Fruit fly (Drosophila melanogaster) whole organism, prepupa: ENCODE data around the gene CG34260.

ENCODE experiments used
- Blimp-1 ChIP-seq: fragments of 200-800 bp; sonication (Bioruptor generic); optimal IDR thresholded peaks from 3 replicates; lab custom pipeline; 2017; ENCODE audit warnings: missing biosample characterization, missing genetic modification characterization, mild to moderate bottlenecking, moderate library complexity, missing genetic modification reagents
- CG10669 ChIP-seq: fragments of 200-800 bp; sonication (Bioruptor generic); optimal IDR thresholded peaks from 3 replicates; lab custom pipeline; 2018; ENCODE audit warnings: missing biosample characterization, mild to moderate bottlenecking, missing genetic modification characterization, moderate library complexity
- CG11294 ChIP-seq: fragments of 200-800 bp; sonication (Bioruptor generic); IDR thresholded peaks from 2 replicates; pipeline ENCODE4 v1.3.6; 2022; ENCODE audit warnings: missing biosample characterization, missing genetic modification characterization
- CG11762 ChIP-seq: fragments of 200-800 bp; sonication (Bioruptor generic); optimal IDR thresholded peaks from 3 replicates; lab custom pipeline; 2016; ENCODE audit warnings: missing biosample characterization, missing genetic modification characterization; ENCODE audit not compliant: insufficient read depth
- CG15336 ChIP-seq: fragments of 200-800 bp; sonication (Bioruptor generic); IDR thresholded peaks from 2 replicates; pipeline ENCODE4 v1.3.6; 2022; ENCODE audit warnings: missing biosample characterization, missing genetic modification characterization
- CG1621 ChIP-seq: fragments of 200-800 bp; sonication (Bioruptor generic); optimal IDR thresholded peaks from 3 replicates; lab custom pipeline; 2018; ENCODE audit warnings: missing biosample characterization, mild to moderate bottlenecking, missing genetic modification characterization
- CG16779 ChIP-seq: fragments of 200-800 bp; sonication (Bioruptor generic); optimal IDR thresholded peaks from 3 replicates; lab custom pipeline; 2017; ENCODE audit warnings: missing biosample characterization, mild to moderate bottlenecking, missing genetic modification characterization
- CG3032 ChIP-seq: fragments of 200-800 bp; optimal IDR thresholded peaks from 2 replicates; lab custom pipeline; 2019; ENCODE audit warnings: missing biosample characterization, mild to moderate bottlenecking, missing genetic modification characterization, moderate library complexity
- CG31627 ChIP-seq: fragments of 200-800 bp; sonication (Bioruptor generic); optimal IDR thresholded peaks from 3 replicates; lab custom pipeline; 2016; ENCODE audit warnings: missing biosample characterization, missing genetic modification characterization
- CG32006 ChIP-seq: fragments of 200-800 bp; sonication (Bioruptor generic); optimal IDR thresholded peaks from 3 replicates; lab custom pipeline; 2017; ENCODE audit warnings: missing biosample characterization, mild to moderate bottlenecking, missing genetic modification characterization
- CG6163 ChIP-seq: fragments of 200-800 bp; sonication (Bioruptor generic); IDR thresholded peaks from 3 replicates; pipeline ENCODE4 v1.3.6; 2022; ENCODE audit warnings: missing biosample characterization, missing genetic modification characterization
- CG6276 ChIP-seq: fragments of 200-800 bp; sonication (Bioruptor generic); optimal IDR thresholded peaks from 2 replicates; lab custom pipeline; 2017; ENCODE audit warnings: missing biosample characterization, mild to moderate bottlenecking, missing genetic modification characterization
- CG6792 ChIP-seq: fragments of 200-800 bp; sonication (Bioruptor generic); optimal IDR thresholded peaks from 3 replicates; lab custom pipeline; 2016; ENCODE audit warnings: missing biosample characterization, missing genetic modification characterization
- CG6808 ChIP-seq: fragments of 200-800 bp; sonication (Bioruptor generic); optimal IDR thresholded peaks from 3 replicates; lab custom pipeline; 2017; ENCODE audit warnings: missing biosample characterization, missing genetic modification characterization, mild to moderate bottlenecking, moderate library complexity, missing genetic modification reagents
- CG7368 ChIP-seq: fragments of 200-800 bp; sonication (Bioruptor generic); optimal IDR thresholded peaks from 3 replicates; lab custom pipeline; 2016; ENCODE audit warnings: missing biosample characterization, missing genetic modification characterization
- CG8119 ChIP-seq: fragments of 200-800 bp; sonication (Bioruptor generic); IDR thresholded peaks from 3 replicates; pipeline ENCODE4 v1.3.6; 2022; ENCODE audit warnings: missing biosample characterization, missing genetic modification characterization
- CG8632 ChIP-seq: fragments of 200-800 bp; sonication (Bioruptor generic); optimal IDR thresholded peaks from 3 replicates; lab custom pipeline; 2016; ENCODE audit warnings: missing biosample characterization, missing genetic modification characterization
- CG9139 ChIP-seq: fragments of 200-800 bp; sonication (Bioruptor generic); optimal IDR thresholded peaks from 3 replicates; lab custom pipeline; 2017; ENCODE audit warnings: missing biosample characterization, mild to moderate bottlenecking, missing genetic modification characterization
- Eip78C ChIP-seq: fragments of 200-800 bp; sonication (Bioruptor generic); peaks from one replicate; lab custom pipeline; 2016; ENCODE audit warnings: missing biosample characterization, missing genetic modification characterization
- Eip93F ChIP-seq: fragments of 200-800 bp; sonication (Bioruptor generic); optimal IDR thresholded peaks from 2 replicates; lab custom pipeline; 2016; ENCODE audit warnings: missing biosample characterization, mild to moderate bottlenecking, missing genetic modification characterization
- Ets21C ChIP-seq: fragments of 200-800 bp; sonication (Bioruptor generic); optimal IDR thresholded peaks from 3 replicates; lab custom pipeline; 2016; ENCODE audit warnings: missing biosample characterization, missing genetic modification characterization
- Ets96B ChIP-seq: fragments of 200-800 bp; optimal IDR thresholded peaks from 2 replicates; lab custom pipeline; 2019; ENCODE audit warnings: missing biosample characterization, mild to moderate bottlenecking, missing genetic modification characterization, moderate library complexity
- Gug ChIP-seq: fragments of 200-800 bp; sonication (Bioruptor generic); IDR thresholded peaks from 2 replicates; pipeline ENCODE4 v1.3.6; 2022; ENCODE audit warnings: missing biosample characterization, missing genetic modification characterization
- Hr4 ChIP-seq: fragments of 200-800 bp; sonication (Bioruptor generic); optimal IDR thresholded peaks from 3 replicates; lab custom pipeline; 2016; ENCODE audit warnings: missing biosample characterization, missing genetic modification characterization
- Met ChIP-seq: fragments of 200-800 bp; sonication (Bioruptor generic); optimal IDR thresholded peaks from 3 replicates; lab custom pipeline; 2016; ENCODE audit warnings: missing biosample characterization, missing genetic modification characterization
- OdsH ChIP-seq: fragments of 200-800 bp; sonication (Bioruptor generic); optimal IDR thresholded peaks from 3 replicates; lab custom pipeline; 2016; ENCODE audit warnings: missing biosample characterization, missing genetic modification characterization
- Sox14 ChIP-seq: fragments of 200-800 bp; sonication (Bioruptor generic); optimal IDR thresholded peaks from 3 replicates; lab custom pipeline; 2016; ENCODE audit warnings: missing biosample characterization, missing genetic modification characterization
- Sox15 ChIP-seq: fragments of 200-800 bp; sonication (Bioruptor generic); optimal IDR thresholded peaks from 3 replicates; lab custom pipeline; 2016; ENCODE audit warnings: missing biosample characterization, missing genetic modification characterization
- achi ChIP-seq: fragments of 200-800 bp; sonication (Bioruptor generic); optimal IDR thresholded peaks from 3 replicates; lab custom pipeline; 2016; ENCODE audit warnings: missing biosample characterization, missing genetic modification characterization
- cyc ChIP-seq: fragments of 200-800 bp; sonication (Bioruptor generic); optimal IDR thresholded peaks from 3 replicates; lab custom pipeline; 2016; ENCODE audit warnings: missing biosample characterization, missing genetic modification characterization
- dsx ChIP-seq: fragments of 200-800 bp; optimal IDR thresholded peaks from 3 replicates; lab custom pipeline; 2019; ENCODE audit warnings: missing biosample characterization, mild to moderate bottlenecking, missing genetic modification characterization, moderate library complexity; ENCODE audit not compliant: poor library complexity, severe bottlenecking
- eg ChIP-seq: fragments of 200-800 bp; sonication (Bioruptor generic); IDR thresholded peaks from 3 replicates; pipeline ENCODE4 v1.3.6; 2022; ENCODE audit warnings: missing biosample characterization, missing genetic modification characterization
- esn ChIP-seq: fragments of 200-800 bp; sonication (Bioruptor generic); optimal IDR thresholded peaks from 2 replicates; lab custom pipeline; 2016; ENCODE audit warnings: missing biosample characterization, mild to moderate bottlenecking, missing genetic modification characterization, moderate library complexity
- fkh ChIP-seq: fragments of 200-800 bp; sonication (Bioruptor generic); optimal IDR thresholded peaks from 3 replicates; lab custom pipeline; 2017; ENCODE audit warnings: missing biosample characterization, mild to moderate bottlenecking, missing genetic modification characterization, moderate library complexity
- lz ChIP-seq: fragments of 200-800 bp; sonication (Bioruptor generic); optimal IDR thresholded peaks from 3 replicates; lab custom pipeline; 2016; ENCODE audit warnings: missing biosample characterization, missing genetic modification characterization
- salr ChIP-seq, 2 experiments: fragments of 200-800 bp; sonication (Bioruptor generic); optimal IDR thresholded peaks; 3 replicates each; lab custom pipeline; 2016 to 2018; ENCODE audit warnings: missing biosample characterization in 2 of 2, missing genetic modification characterization in 2 of 2, mild to moderate bottlenecking in 1 of 2
- ss ChIP-seq, 2 experiments: fragments of 200-800 bp; sonication (Bioruptor generic); optimal IDR thresholded peaks; 2 replicates in 1 of 2; 3 replicates in 1 of 2; lab custom pipeline; 2017 to 2018; ENCODE audit warnings: mild to moderate bottlenecking in 2 of 2, missing biosample characterization in 2 of 2, missing genetic modification characterization in 2 of 2, moderate library complexity in 1 of 2
- svp ChIP-seq: fragments of 200-800 bp; sonication (Bioruptor generic); peaks from one replicate; lab custom pipeline; 2016; ENCODE audit warnings: missing biosample characterization, missing genetic modification characterization

CG34260 gene

DNA sequence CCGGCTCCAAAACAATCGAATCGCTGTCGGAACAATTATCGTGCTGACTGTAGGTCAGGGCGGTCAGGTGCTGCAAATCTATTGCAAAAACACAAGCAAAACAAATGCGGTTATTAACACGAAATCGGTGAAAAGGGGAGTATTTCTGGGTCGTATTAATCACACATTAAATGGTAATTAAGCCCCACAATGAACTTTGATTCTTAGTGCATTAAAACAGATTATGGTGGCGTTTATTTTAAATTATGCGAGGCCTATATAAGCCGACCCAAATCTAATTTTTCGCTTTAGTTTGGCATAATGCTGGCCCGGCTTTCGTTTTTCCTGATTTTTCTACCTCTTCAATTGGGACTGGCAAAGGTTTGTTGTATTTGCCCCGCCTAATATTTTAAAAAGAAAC, at the start of gene CG34260:
TSS of gene CG34260 (plus strand) at position 301 of the 400 bp plus-strand sequence.
- no peak for TF ChIP-seq Blimp-1
- TF ChIP-seq, all 60 proteins: peak for 0

DNA sequence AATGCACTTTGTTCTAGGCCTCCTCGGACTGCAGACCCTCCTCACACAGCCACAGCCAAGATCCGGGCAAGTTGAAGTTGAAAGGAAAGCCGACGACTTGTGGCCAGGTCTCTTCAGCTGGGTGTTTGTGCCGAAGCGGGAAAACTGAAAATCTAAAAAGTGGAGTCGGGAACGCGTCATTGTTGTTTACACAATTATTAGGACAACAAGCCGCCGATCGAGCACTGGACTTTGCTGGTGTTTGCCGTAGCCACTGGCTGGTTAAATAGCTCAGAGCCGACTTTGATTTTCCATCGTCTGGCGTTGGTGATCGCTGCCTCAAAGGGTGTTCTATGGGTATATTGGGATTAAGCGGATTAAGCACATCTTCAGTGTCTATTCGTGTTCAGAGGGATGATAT, 46.5 kb upstream of the CG34260 start:
- TF ChIP-seq fkh (GFP tag; lab: Kevin White, UChicago) (peak; percentile 61), Eip93F (GFP tag; lab: Kevin White, UChicago) (no peak)

DNA sequence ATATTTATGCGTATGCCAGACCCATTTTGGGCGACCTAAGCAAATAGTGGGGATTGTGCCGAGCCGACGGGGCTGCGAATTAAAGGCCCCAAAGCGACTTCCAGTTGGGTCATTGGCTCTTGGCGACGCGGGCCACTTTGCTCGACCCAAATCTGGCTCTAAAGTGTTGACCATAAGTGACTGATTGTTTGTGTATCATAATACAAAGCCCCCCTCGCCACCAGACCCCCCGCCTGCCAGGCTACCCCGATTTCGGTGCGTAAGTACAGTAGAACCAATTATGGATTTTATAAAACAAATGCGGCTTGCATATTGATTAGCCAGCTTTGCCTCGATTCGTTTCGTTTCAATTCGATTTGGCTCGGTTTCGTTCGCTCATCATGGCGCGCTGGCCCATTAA, 42.2 kb upstream of the CG34260 start:
- TF ChIP-seq CG10669 (GFP tag; lab: Kevin White, UChicago) (no peak), lz (no peak), cyc (GFP tag; lab: Kevin White, UChicago) (no peak), eg (GFP tag; lab: Robert Waterston, UW) (no peak), CG8119 (GFP tag; lab: Robert Waterston, UW) (no peak), CG8632 (GFP tag; lab: Kevin White, UChicago) (no peak), Ets21C (GFP tag; lab: Kevin White, UChicago) (no peak), esn (no peak), CG6808 (GFP tag; lab: Kevin White, UChicago) (no peak), Met (no peak), Hr4 (GFP tag; lab: Kevin White, UChicago) (no peak), CG11762 (GFP tag; lab: Kevin White, UChicago) (no peak), CG6792 (no peak), Gug (GFP tag; lab: Robert Waterston, UW) (no peak), fkh (GFP tag; lab: Kevin White, UChicago) (no peak), CG6276 (GFP tag; lab: Kevin White, UChicago) (no peak), CG31627 (no peak)

DNA sequence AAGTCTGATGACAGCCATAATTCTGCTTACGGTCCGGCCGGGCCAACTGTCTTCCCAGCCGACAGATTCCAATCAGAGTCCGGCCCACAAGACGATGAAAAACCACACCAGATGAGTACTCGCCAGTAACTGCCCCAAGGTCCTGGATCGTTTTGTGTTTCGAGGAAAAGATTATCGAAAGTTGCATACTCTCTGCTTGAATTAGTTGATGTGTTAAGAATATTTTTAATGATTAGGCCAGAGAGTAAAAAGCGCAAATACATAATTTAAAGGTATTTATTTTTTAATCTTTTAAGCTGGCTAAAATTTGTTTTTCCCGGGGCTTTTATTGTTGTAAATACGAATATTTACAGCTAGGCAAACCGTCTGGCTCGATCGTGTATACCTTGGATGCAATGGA, 41.5 kb upstream of the CG34260 start:
- TF ChIP-seq Eip78C (GFP tag; lab: Kevin White, UChicago) (peak; percentile 51), CG9139 (GFP tag; lab: Kevin White, UChicago) (no peak), CG6163 (GFP tag; lab: Robert Waterston, UW) (no peak), CG1621 (peak; percentile 3), ss (GFP tag; optimal IDR thresholded peaks at IDR 0.05; lab: Kevin White, UChicago) (peak; percentile 6 to 17), CG6276 (GFP tag; lab: Kevin White, UChicago) (no peak), svp (GFP tag; lab: Kevin White, UChicago) (peak; percentile 73), CG32006 (GFP tag; lab: Kevin White, UChicago) (no peak), CG8119 (GFP tag; lab: Robert Waterston, UW) (no peak), dsx (GFP tag; lab: Kevin White, UChicago) (no peak), Sox14 (no peak), Ets96B (tag; lab: Kevin White, UChicago) (peak; percentile 35), salr (GFP tag; optimal IDR thresholded peaks at IDR 0.05; lab: Kevin White, UChicago) (no peak), CG15336 (GFP tag; lab: Robert Waterston, UW) (no peak), CG7368 (GFP tag; lab: Kevin White, UChicago) (no peak), CG16779 (tag; lab: Kevin White, UChicago) (no peak), CG3032 (tag; lab: Kevin White, UChicago) (peak; percentile 22), Sox15 (GFP tag; lab: Kevin White, UChicago) (no peak), achi (GFP tag; lab: Kevin White, UChicago) (no peak), OdsH (no peak), CG11294 (GFP tag; lab: Robert Waterston, UW) (no peak), esn (peak; percentile 3)
